Worm (Caenorhabditis elegans) whole organism, midembryonic: Measurements from ENCODE around the gene thk-1.

Source experiments
- med-1 ChIP-seq: sonication (generic microtip); optimal IDR thresholded peaks from 2 replicates; lab custom pipeline; 2017; ENCODE audit warnings: missing genetic modification characterization, mild to moderate bottlenecking, missing compliant biosample characterization, antibody characterized with exemption, missing genetic modification reagents; ENCODE audit not compliant: insufficient read depth
- ref-1 ChIP-seq: fragments of 200-800 bp; sonication (Bioruptor generic); conservative IDR thresholded peaks from 2 replicates; pipeline ENCODE4 v1.3.6; 2022; ENCODE audit warnings: missing genetic modification reagents, missing genetic modification characterization, missing compliant biosample characterization
- tab-1 ChIP-seq: fragments of 200-800 bp; sonication (Bioruptor generic); IDR thresholded peaks from 2 replicates; pipeline ENCODE4 v1.3.6; 2022; ENCODE audit warnings: missing genetic modification characterization, missing compliant biosample characterization
- ztf-23 ChIP-seq: fragments of 200-800 bp; sonication (Bioruptor generic); IDR thresholded peaks from 2 replicates; pipeline ENCODE4 v1.3.6; 2022; ENCODE audit warnings: missing genetic modification reagents, missing genetic modification characterization, missing compliant biosample characterization

ce11 chrIV:10302203-10302602, 20.8 kb upstream of the thk-1 start, which contains the start of gene R09E10.5:
- TF ChIP-seq med-1 (GFP tag; lab: Kevin White, UChicago) = no peak
- no peak for TF ChIP-seq ztf-23 (GFP tag; lab: Robert Waterston, UW)
- TF ChIP-seq tab-1 (GFP tag; lab: Robert Waterston, UW) = no peak
- TF ChIP-seq ref-1 (GFP tag; lab: Robert Waterston, UW) = no peak
